Worm (Caenorhabditis elegans): Measurements from ENCODE around the gene Y49F6A.11.
"Not testable (repeated sequence)": the region's sequence is repeated elsewhere in the genome, so short reads cannot be mapped to it uniquely, and the experiment has no call there.

Y49F6A.11 gene

DNA sequence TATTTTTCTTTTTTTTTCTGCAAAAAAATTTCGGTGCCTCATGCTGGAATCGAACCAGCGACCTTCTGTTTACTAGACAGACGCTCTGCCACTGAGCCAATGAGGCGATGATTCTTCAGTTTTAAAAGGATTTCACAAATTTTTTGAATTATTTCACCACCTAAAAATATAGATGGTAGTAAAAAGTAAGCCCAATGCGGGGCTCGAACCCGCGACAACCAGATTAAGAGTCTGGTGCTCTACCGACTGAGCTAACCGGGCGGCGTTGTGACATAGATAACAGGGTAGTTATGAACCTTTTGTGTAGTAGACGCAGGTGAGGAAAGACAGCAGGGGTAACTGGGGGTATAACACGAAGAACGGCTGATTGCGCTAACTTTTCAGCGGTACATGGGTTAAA lies 31.0 kb downstream of the Y49F6A.11 start (continued):
- TF ChIP-seq cebp-2 (GFP tag; IDR thresholded peaks at IDR 0.05) (peak; percentile 83), Y95B8A.8 (GFP tag; IDR thresholded peaks at IDR 0.05) (0 out of 2 replicates have a peak, but pooled peaks have one; percentile 38), attf-6 (GFP tag; IDR thresholded peaks at IDR 0.05) (peak; percentile 60), B0336.3 (GFP tag; IDR thresholded peaks at IDR 0.05) (peak; percentile 77), lin-54 (GFP tag; optimal IDR thresholded peaks at IDR 0.05) (peak; percentile 55), nfya-2 (GFP tag; IDR thresholded peaks at IDR 0.05) (0 out of 2 replicates have a peak, but pooled peaks have one; percentile 59), ekl-4 (GFP tag; IDR thresholded peaks at IDR 0.05) (peak; percentile 73; the same call in 1 of the 2 replicates), ztf-26 (tag; optimal IDR thresholded peaks at IDR 0.05) (peak; percentile 68), zim-3 (tag; optimal IDR thresholded peaks at IDR 0.05) (peak; percentile 73), ama-1 (GFP tag; optimal IDR thresholded peaks at IDR 0.05) (peak; percentile 69), snpc-3.4 (tag; optimal IDR thresholded peaks at IDR 0.05) (peak; percentile 83), snpc-1.3 (tag; optimal IDR thresholded peaks at IDR 0.05; ENCODE audit: insufficient read depth) (peak; percentile 47), ceh-40 (GFP tag; IDR thresholded peaks at IDR 0.05) (peak; percentile 61; the same call in 1 of the 2 replicates), nfyb-1 (GFP tag; IDR thresholded peaks at IDR 0.05) (peak; percentile 86), aptf-3 (GFP tag; IDR thresholded peaks at IDR 0.05) (0 out of 2 replicates have a peak, but pooled peaks have one; percentile 11), rpc-1 (optimal IDR thresholded peaks at IDR 0.05) (peak; percentile 84), rpc-1 (tag; optimal IDR thresholded peaks at IDR 0.05) (peak; percentile 86), atf-7 (tag; optimal IDR thresholded peaks at IDR 0.05) (peak; percentile 70), egrh-3 (GFP tag; IDR thresholded peaks at IDR 0.05) (peak; percentile 46; the same call in 1 of the 2 replicates), ceh-79 (tag; optimal IDR thresholded peaks at IDR 0.05) (peak; percentile 76), Y56A3A.18 (GFP tag; IDR thresholded peaks at IDR 0.05) (peak; percentile 84), mes-4 (tag; optimal IDR thresholded peaks at IDR 0.05) (peak; percentile 70), bed-2 (GFP tag; IDR thresholded peaks at IDR 0.05) (peak; percentile 78), D2030.7 (GFP tag; IDR thresholded peaks at IDR 0.05) (peak; percentile 90), let-526 (GFP tag; IDR thresholded peaks at IDR 0.05) (0 out of 2 replicates have a peak, but pooled peaks have one; percentile 41), nhr-120 (GFP tag; IDR thresholded peaks at IDR 0.05) (0 out of 2 replicates have a peak, but pooled peaks have one; percentile 18), fkh-3 (tag; optimal IDR thresholded peaks at IDR 0.05) (peak; percentile 18), hrde-1 (tag; optimal IDR thresholded peaks at IDR 0.05; ENCODE audit: borderline replicate concordance) (peak; percentile 68), chd-7 (tag; optimal IDR thresholded peaks at IDR 0.05) (peak; percentile 57), repo-1 (tag; optimal IDR thresholded peaks at IDR 0.05) (peak; percentile 46), die-1 (tag; optimal IDR thresholded peaks at IDR 0.05) (peak; percentile 83), tbx-9 (tag; optimal IDR thresholded peaks at IDR 0.05; ENCODE audit: borderline replicate concordance) (peak; percentile 30), hmg-1.2 (GFP tag; IDR thresholded peaks at IDR 0.05) (peak; percentile 74), sptf-2 (GFP tag; optimal IDR thresholded peaks at IDR 0.05) (peak; percentile 41), madf-6 (GFP tag; IDR thresholded peaks at IDR 0.05) (peak; percentile 74), F39B2.1 (GFP tag; IDR thresholded peaks at IDR 0.05) (0 out of 2 replicates have a peak, but pooled peaks have one; percentile 52), tlf-1 (GFP tag; optimal IDR thresholded peaks at IDR 0.05) (peak; percentile 29), F10E7.11 (tag; optimal IDR thresholded peaks at IDR 0.05) (peak; percentile 13), rec-8 (tag; optimal IDR thresholded peaks at IDR 0.05) (peak; percentile 53 to 72), mcd-1 (GFP tag; IDR thresholded peaks at IDR 0.05) (peak; percentile 69), egl-18 (GFP tag; IDR thresholded peaks at IDR 0.05) (0 out of 2 replicates have a peak, but pooled peaks have one; percentile 39), F33H1.4 (GFP tag; IDR thresholded peaks at IDR 0.05) (peak; percentile 56), hmg-20 (GFP tag; IDR thresholded peaks at IDR 0.05) (0 out of 2 replicates have a peak, but pooled peaks have one; percentile 66), B0261.1 (tag; optimal IDR thresholded peaks at IDR 0.05) (peak; percentile 91), xnd-1 (tag; optimal IDR thresholded peaks at IDR 0.05) (peak; percentile 44), him-1 (tag; optimal IDR thresholded peaks at IDR 0.05) (peak; percentile 92), athp-1 (tag; optimal IDR thresholded peaks at IDR 0.05) (peak; percentile 81), efl-1 (GFP tag; optimal IDR thresholded peaks at IDR 0.05) (peak; percentile 22)
- not testable (repeated sequence) for TF ChIP-seq ama-1 (optimal IDR thresholded peaks at IDR 0.05)

Data from whole organism, young adult.